Fruit fly (Drosophila melanogaster): ENCODE results near the gene CG12480.
A peak's percentile ranks its signal among the peaks of the same experiment; 100 is the strongest.

CG12480 gene

DNA sequence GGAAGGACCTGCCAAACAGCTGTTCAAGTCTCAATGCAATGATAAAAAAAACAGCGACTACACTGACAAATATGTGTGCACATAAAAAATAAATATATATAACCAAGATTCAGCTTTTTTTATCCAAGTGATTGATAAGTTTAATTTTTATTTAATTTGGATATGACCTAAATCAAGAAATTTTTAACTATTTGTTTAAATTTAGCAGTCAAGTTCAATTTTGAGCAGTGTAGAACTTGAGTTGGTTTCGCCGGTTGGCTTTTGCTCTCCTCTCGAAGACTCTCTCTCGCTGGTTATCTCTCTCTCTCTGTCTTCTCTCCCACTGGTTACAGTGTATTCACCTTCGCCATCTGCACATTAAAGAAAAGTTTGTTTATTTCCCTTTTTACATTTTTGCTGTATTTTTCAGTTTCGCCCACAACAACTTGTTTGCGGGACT is 48.7 kb downstream of the CG12480 start (continued):
- TF ChIP-seq CG31388 (GFP tag; optimal IDR thresholded peaks at IDR 0.05), result peak; percentile 66
- peak; percentile 91 for TF ChIP-seq CG7556 (GFP tag; optimal IDR thresholded peaks at IDR 0.05)
- TF ChIP-seq ac (GFP tag; optimal IDR thresholded peaks at IDR 0.05), result peak; percentile 51
- TF ChIP-seq danr (GFP tag; IDR thresholded peaks at IDR 0.05), result peak; percentile 64
- peak; percentile 61 for TF ChIP-seq CG1647 (GFP tag; optimal IDR thresholded peaks at IDR 0.05)
- TF ChIP-seq fu2 (GFP tag; optimal IDR thresholded peaks at IDR 0.05), result peak; percentile 48
- peak; percentile 74 to 77 for TF ChIP-seq Pdp1 (GFP tag; optimal IDR thresholded peaks at IDR 0.05)
- peak; percentile 71 for TF ChIP-seq onecut (GFP tag; IDR thresholded peaks at IDR 0.05)
- TF ChIP-seq CG17802 (tag; optimal IDR thresholded peaks at IDR 0.05), result peak; percentile 56
- TF ChIP-seq CG6765 (GFP tag; optimal IDR thresholded peaks at IDR 0.05), result peak; percentile 72
- TF ChIP-seq Kr (GFP tag; optimal IDR thresholded peaks at IDR 0.05), result no peak
- TF ChIP-seq CG13624 (GFP tag; optimal IDR thresholded peaks at IDR 0.05), result peak; percentile 44
- peak; percentile 86 for TF ChIP-seq BtbVII (GFP tag; optimal IDR thresholded peaks at IDR 0.05)
- TF ChIP-seq Hey (tag; optimal IDR thresholded peaks at IDR 0.05), result no peak
- peak; percentile 80 for TF ChIP-seq CG2889 (GFP tag; IDR thresholded peaks at IDR 0.05)
- TF ChIP-seq slbo (GFP tag; IDR thresholded peaks at IDR 0.05), result peak; percentile 89
- TF ChIP-seq Six4 (GFP tag; optimal IDR thresholded peaks at IDR 0.05), result peak; percentile 82
- TF ChIP-seq CG11085 (GFP tag; IDR thresholded peaks at IDR 0.05), result peak; percentile 81
- no peak for TF ChIP-seq bbx (GFP tag; IDR thresholded peaks at IDR 0.05; ENCODE audit: partially characterized antibody)
- TF ChIP-seq TFAM (GFP tag; optimal IDR thresholded peaks at IDR 0.05), result no peak
- no peak for TF ChIP-seq CG14860 (GFP tag; IDR thresholded peaks at IDR 0.05; ENCODE audit: partially characterized antibody)
- peak; percentile 70 for TF ChIP-seq CG9609 (GFP tag; optimal IDR thresholded peaks at IDR 0.05)
- peak; percentile 82 for TF ChIP-seq run (tag; optimal IDR thresholded peaks at IDR 0.05)
- TF ChIP-seq Hr78 (GFP tag; optimal IDR thresholded peaks at IDR 0.05), result peak in 1 of 2 experiments; percentile 53
- peak; percentile 61; the same call in 1 of the 2 replicates for TF ChIP-seq bowl (GFP tag; IDR thresholded peaks at IDR 0.05)
- TF ChIP-seq NC2β (GFP tag; optimal IDR thresholded peaks at IDR 0.05), result peak; percentile 71
- peak; percentile 89 for TF ChIP-seq gsb-n (tag; optimal IDR thresholded peaks at IDR 0.05)
- peak; percentile 62 for TF ChIP-seq CG8765 (GFP tag; IDR thresholded peaks at IDR 0.05)
- TF ChIP-seq tgo (GFP tag; IDR thresholded peaks at IDR 0.05), result peak; percentile 89
- peak; percentile 75 for TF ChIP-seq CG1602 (GFP tag; optimal IDR thresholded peaks at IDR 0.05)
- peak; percentile 85 for TF ChIP-seq stc (GFP tag; IDR thresholded peaks at IDR 0.05)
- TF ChIP-seq CG11456 (GFP tag; IDR thresholded peaks at IDR 0.05), result peak; percentile 81
- TF ChIP-seq unc-4 (GFP tag; IDR thresholded peaks at IDR 0.05; ENCODE audit: partially characterized antibody), result no peak
- no peak for TF ChIP-seq Sin3A (optimal IDR thresholded peaks at IDR 0.05)
- TF ChIP-seq CG7928 (GFP tag; optimal IDR thresholded peaks at IDR 0.05), result peak; percentile 41
- peak; percentile 26 for TF ChIP-seq Sry-δ (GFP tag; optimal IDR thresholded peaks at IDR 0.05)
- peak; percentile 23 for TF ChIP-seq fd102C (GFP tag; optimal IDR thresholded peaks at IDR 0.05)
- peak; percentile 44 for TF ChIP-seq ems (GFP tag; optimal IDR thresholded peaks at IDR 0.05)
- TF ChIP-seq sna (GFP tag; IDR thresholded peaks at IDR 0.05; ENCODE audit: partially characterized antibody), result no peak
- peak; percentile 81 for TF ChIP-seq sim (GFP tag; IDR thresholded peaks at IDR 0.05)
- peak; percentile 73 for TF ChIP-seq pnt (GFP tag; optimal IDR thresholded peaks at IDR 0.05)
- peak; percentile 92 for TF ChIP-seq Rfx (GFP tag; IDR thresholded peaks at IDR 0.05)
- peak; percentile 87 for TF ChIP-seq CG14710 (tag; optimal IDR thresholded peaks at IDR 0.05)
- TF ChIP-seq C15 (GFP tag; IDR thresholded peaks at IDR 0.05), result peak; percentile 81; the same call in 2 of the 3 replicates
- no peak for TF ChIP-seq Scr (GFP tag; IDR thresholded peaks at IDR 0.05; ENCODE audit: partially characterized antibody)
- TF ChIP-seq CG1603 (tag; optimal IDR thresholded peaks at IDR 0.05), result peak; percentile 28
- TF ChIP-seq Trl (optimal IDR thresholded peaks at IDR 0.05), result peak; percentile 70 to 76
- TF ChIP-seq Trl (GFP tag; optimal IDR thresholded peaks at IDR 0.05), result peak; percentile 37
- peak; percentile 89 for TF ChIP-seq CG12659 (GFP tag; optimal IDR thresholded peaks at IDR 0.05)
- no peak for TF ChIP-seq CG9797 (GFP tag; optimal IDR thresholded peaks at IDR 0.05)
- peak; percentile 36 for TF ChIP-seq CG15073 (GFP tag; optimal IDR thresholded peaks at IDR 0.05)
